Fruit fly (Drosophila melanogaster): ENCODE measurements around the gene Roc1a.

dm6 chrX:655492-656379 is 8.6 kb downstream of the Roc1a start, which contains the start of the genes Hmt4-20 and SkpA:
- TF ChIP-seq cnc (optimal IDR thresholded peaks at IDR 0.05), result no peak
- TF ChIP-seq CG5204 (GFP tag; optimal IDR thresholded peaks at IDR 0.05), result no peak
- no peak for TF ChIP-seq CG7045 (GFP tag; optimal IDR thresholded peaks at IDR 0.05)
- TF ChIP-seq Mnt (GFP tag; optimal IDR thresholded peaks at IDR 0.05), result no peak

All from whole organism, adult.